Worm (Caenorhabditis elegans): ENCODE results near the gene srbc-16.

srbc-16 gene

ce11 chrV:2181738-2182137 lies at the start of gene srbc-16:
Gene srbc-16, plus strand, starts transcription at chrV:2182038.
- TF ChIP-seq sptf-1 (tag; optimal IDR thresholded peaks at IDR 0.05) (no peak), nhr-2 (tag; optimal IDR thresholded peaks at IDR 0.05) (no peak), elt-3 (tag; optimal IDR thresholded peaks at IDR 0.05) (no peak), lin-13 (tag; optimal IDR thresholded peaks at IDR 0.05) (no peak), unc-62 (GFP tag; optimal IDR thresholded peaks at IDR 0.05) (no peak), lin-32 (GFP tag; optimal IDR thresholded peaks at IDR 0.05) (no peak), M03D4.4 (tag; optimal IDR thresholded peaks at IDR 0.05) (no peak), ceh-43 (GFP tag; optimal IDR thresholded peaks at IDR 0.05) (no peak), ceh-83 (GFP tag; optimal IDR thresholded peaks at IDR 0.05) (no peak), sem-2 (GFP tag; optimal IDR thresholded peaks at IDR 0.05) (no peak)

- TF ChIP-seq pha-4 (tag; optimal IDR thresholded peaks at IDR 0.05), result no peak
- no peak for TF ChIP-seq tbx-8 (GFP tag; optimal IDR thresholded peaks at IDR 0.05)
- no peak for TF ChIP-seq unc-120 (tag; optimal IDR thresholded peaks at IDR 0.05; ENCODE audit: poor library complexity, severe bottlenecking)
- TF ChIP-seq ceh-43 (GFP tag; optimal IDR thresholded peaks at IDR 0.05), result no peak
- no peak for TF ChIP-seq sem-2 (GFP tag; optimal IDR thresholded peaks at IDR 0.05)
- no peak for TF ChIP-seq blmp-1 (tag; optimal IDR thresholded peaks at IDR 0.05)
- TF ChIP-seq sptf-1 (tag; optimal IDR thresholded peaks at IDR 0.05), result no peak
- no peak for TF ChIP-seq mep-1 (tag; optimal IDR thresholded peaks at IDR 0.05)
- no peak for TF ChIP-seq ces-1 (GFP tag; optimal IDR thresholded peaks at IDR 0.05)
These were observed 49.2 kb upstream of the srbc-16 start for ce11 chrV:2132675-2133074.

- TF ChIP-seq nhr-76 (tag; optimal IDR thresholded peaks at IDR 0.05) (no peak), nhr-237 (tag; optimal IDR thresholded peaks at IDR 0.05) (peak; percentile 20), ces-1 (GFP tag; optimal IDR thresholded peaks at IDR 0.05) (peak; percentile 4), flh-1 (GFP tag; optimal IDR thresholded peaks at IDR 0.05) (no peak), mep-1 (tag; optimal IDR thresholded peaks at IDR 0.05) (peak; percentile 4), lin-32 (GFP tag; optimal IDR thresholded peaks at IDR 0.05) (no peak)
These were observed 48.3 kb upstream of the srbc-16 start for ce11 chrV:2133512-2133911.

ce11 chrV:2134340-2134739 lies 47.5 kb upstream of the srbc-16 start:
- TF ChIP-seq pha-4 (tag; optimal IDR thresholded peaks at IDR 0.05) (no peak), mab-5 (tag; optimal IDR thresholded peaks at IDR 0.05) (no peak)

ce11 chrV:2135323-2135722 lies 46.5 kb upstream of the srbc-16 start:
- peak; percentile 8 for TF ChIP-seq sptf-1 (tag; optimal IDR thresholded peaks at IDR 0.05)
- no peak for TF ChIP-seq M03D4.4 (tag; optimal IDR thresholded peaks at IDR 0.05)
- no peak for TF ChIP-seq sem-2 (GFP tag; optimal IDR thresholded peaks at IDR 0.05)
- TF ChIP-seq unc-120 (tag; optimal IDR thresholded peaks at IDR 0.05; ENCODE audit: poor library complexity, severe bottlenecking), result peak; percentile 34

ce11 chrV:2137010-2137409 lies 44.8 kb upstream of the srbc-16 start:
- TF ChIP-seq nhr-237 (tag; optimal IDR thresholded peaks at IDR 0.05) (no peak), bed-3 (GFP tag; optimal IDR thresholded peaks at IDR 0.05) (no peak), ceh-43 (GFP tag; optimal IDR thresholded peaks at IDR 0.05) (no peak), ces-1 (GFP tag; optimal IDR thresholded peaks at IDR 0.05) (no peak), lin-32 (GFP tag; optimal IDR thresholded peaks at IDR 0.05) (no peak), flh-1 (GFP tag; optimal IDR thresholded peaks at IDR 0.05) (no peak), elt-3 (tag; optimal IDR thresholded peaks at IDR 0.05) (no peak), nhr-12 (tag; optimal IDR thresholded peaks at IDR 0.05) (no peak), ham-2 (GFP tag; optimal IDR thresholded peaks at IDR 0.05) (no peak), unc-39 (tag; optimal IDR thresholded peaks at IDR 0.05) (no peak), lin-13 (tag; optimal IDR thresholded peaks at IDR 0.05) (no peak), nhr-2 (tag; optimal IDR thresholded peaks at IDR 0.05) (no peak)

- no peak for TF ChIP-seq snpc-4 (tag; optimal IDR thresholded peaks at IDR 0.05)
- TF ChIP-seq mab-5 (tag; optimal IDR thresholded peaks at IDR 0.05), result no peak
- no peak for TF ChIP-seq sem-2 (GFP tag; optimal IDR thresholded peaks at IDR 0.05)
- TF ChIP-seq lin-32 (GFP tag; optimal IDR thresholded peaks at IDR 0.05), result no peak
- no peak for TF ChIP-seq mep-1 (tag; optimal IDR thresholded peaks at IDR 0.05)
- no peak for TF ChIP-seq ceh-43 (GFP tag; optimal IDR thresholded peaks at IDR 0.05)
- no peak for TF ChIP-seq elt-1 (tag; optimal IDR thresholded peaks at IDR 0.05; ENCODE audit: borderline replicate concordance, insufficient read depth)
- no peak for TF ChIP-seq zip-8 (tag; optimal IDR thresholded peaks at IDR 0.05)
- TF ChIP-seq ceh-83 (GFP tag; optimal IDR thresholded peaks at IDR 0.05), result no peak
- TF ChIP-seq ztf-11 (tag; optimal IDR thresholded peaks at IDR 0.05), result no peak
- no peak for TF ChIP-seq bed-3 (GFP tag; optimal IDR thresholded peaks at IDR 0.05)
- no peak for TF ChIP-seq unc-39 (tag; optimal IDR thresholded peaks at IDR 0.05)
- no peak for TF ChIP-seq nhr-12 (tag; optimal IDR thresholded peaks at IDR 0.05)
- no peak for TF ChIP-seq nhr-76 (tag; optimal IDR thresholded peaks at IDR 0.05)
- TF ChIP-seq unc-120 (tag; optimal IDR thresholded peaks at IDR 0.05; ENCODE audit: poor library complexity, severe bottlenecking), result no peak
- TF ChIP-seq sptf-1 (tag; optimal IDR thresholded peaks at IDR 0.05), result no peak
- no peak for TF ChIP-seq pha-4 (tag; optimal IDR thresholded peaks at IDR 0.05)
- TF ChIP-seq tbx-8 (GFP tag; optimal IDR thresholded peaks at IDR 0.05), result no peak
These were observed 43.6 kb upstream of the srbc-16 start for ce11 chrV:2138287-2138686.
